Fruit fly (Drosophila melanogaster) whole organism, pupa: ENCODE results near the gene CG11986.
A peak's percentile ranks its signal among the peaks of the same experiment; 100 is the strongest.

Experiments used
- CG10348 ChIP-seq: fragments of 200-800 bp; sonication (Bioruptor generic); IDR thresholded peaks from 2 replicates; pipeline ENCODE4 v1.3.6; 2022; ENCODE audit warnings: missing biosample characterization, missing genetic modification characterization
- CG12605 ChIP-seq: fragments of 200-800 bp; sonication (Bioruptor generic); IDR thresholded peaks from 2 replicates; pipeline ENCODE4 v1.3.6; 2022; ENCODE audit warnings: missing biosample characterization, missing genetic modification characterization
- CG13204 ChIP-seq: fragments of 200-800 bp; sonication (Bioruptor generic); optimal IDR thresholded peaks from 2 replicates; lab custom pipeline; 2018; ENCODE audit warnings: missing biosample characterization, mild to moderate bottlenecking, missing genetic modification characterization, moderate library complexity
- CG14655 ChIP-seq: fragments of 200-800 bp; sonication (Bioruptor generic); optimal IDR thresholded peaks from 3 replicates; lab custom pipeline; 2017; ENCODE audit warnings: mild to moderate bottlenecking, missing biosample characterization, missing genetic modification reagents, missing genetic modification characterization
- CG15710 ChIP-seq: fragments of 200-800 bp; sonication (Bioruptor generic); optimal IDR thresholded peaks from 2 replicates; lab custom pipeline; 2018; ENCODE audit warnings: missing biosample characterization, mild to moderate bottlenecking, missing genetic modification characterization, moderate library complexity
- CG17806 ChIP-seq: fragments of 200-800 bp; sonication (Bioruptor generic); optimal IDR thresholded peaks from 2 replicates; lab custom pipeline; 2018; ENCODE audit warnings: missing biosample characterization, mild to moderate bottlenecking, missing genetic modification characterization, moderate library complexity
- CG32121 ChIP-seq: fragments of 200-800 bp; sonication (Bioruptor generic); IDR thresholded peaks from 2 replicates; pipeline ENCODE4 v1.3.6; 2022; ENCODE audit warnings: missing biosample characterization, missing genetic modification characterization
- CG34367 ChIP-seq: fragments of 200-800 bp; sonication (Bioruptor generic); optimal IDR thresholded peaks from 2 replicates; lab custom pipeline; 2018; ENCODE audit warnings: missing biosample characterization, mild to moderate bottlenecking, missing genetic modification characterization
- CG4496 ChIP-seq: fragments of 200-800 bp; sonication (Bioruptor generic); IDR thresholded peaks from 3 replicates; pipeline ENCODE4 v1.3.6; 2022; ENCODE audit warnings: missing biosample characterization, missing genetic modification characterization
- CG8159 ChIP-seq: fragments of 200-800 bp; sonication (Bioruptor generic); optimal IDR thresholded peaks from 3 replicates; lab custom pipeline; 2018; ENCODE audit warnings: missing biosample characterization, mild to moderate bottlenecking, missing genetic modification characterization, moderate library complexity
- CG8301 ChIP-seq: fragments of 200-800 bp; sonication (Bioruptor generic); optimal IDR thresholded peaks from 2 replicates; lab custom pipeline; 2018; ENCODE audit warnings: missing biosample characterization, mild to moderate bottlenecking, missing genetic modification characterization
- CG9948 ChIP-seq: fragments of 200-800 bp; sonication (Bioruptor generic); optimal IDR thresholded peaks from 2 replicates; lab custom pipeline; 2018; ENCODE audit warnings: missing biosample characterization, mild to moderate bottlenecking, missing genetic modification characterization, moderate library complexity
- D1 ChIP-seq: fragments of 200-800 bp; sonication (Bioruptor generic); optimal IDR thresholded peaks from 2 replicates; lab custom pipeline; 2018; ENCODE audit warnings: missing biosample characterization, mild to moderate bottlenecking, missing genetic modification characterization, moderate library complexity
- EcR ChIP-seq: fragments of 200-800 bp; sonication (Bioruptor generic); optimal IDR thresholded peaks from 3 replicates; lab custom pipeline; 2019; ENCODE audit warnings: missing biosample characterization, missing genetic modification characterization, mild to moderate bottlenecking, moderate library complexity, missing genetic modification reagents
- Ets98B ChIP-seq: fragments of 200-800 bp; sonication (Bioruptor generic); IDR thresholded peaks from 2 replicates; pipeline ENCODE4 v1.3.6; 2022; ENCODE audit warnings: missing biosample characterization, missing genetic modification characterization
- Pif1A ChIP-seq: fragments of 200-800 bp; sonication (Bioruptor generic); optimal IDR thresholded peaks from 3 replicates; lab custom pipeline; 2016; ENCODE audit warnings: missing biosample characterization, missing genetic modification characterization
- Pif1B ChIP-seq: fragments of 200-800 bp; sonication (Bioruptor generic); optimal IDR thresholded peaks from 3 replicates; lab custom pipeline; 2016; ENCODE audit warnings: missing biosample characterization, missing genetic modification characterization
- Snoo ChIP-seq: fragments of 200-800 bp; sonication (Bioruptor generic); optimal IDR thresholded peaks from 3 replicates; lab custom pipeline; 2017; ENCODE audit warnings: missing biosample characterization, mild to moderate bottlenecking, missing genetic modification characterization, inconsistent platforms
- fd96Ca ChIP-seq: fragments of 200-800 bp; sonication (Bioruptor generic); IDR thresholded peaks from 3 replicates; pipeline ENCODE4 v1.3.6; 2022; ENCODE audit warnings: missing biosample characterization, missing genetic modification characterization
- gl ChIP-seq: fragments of 200-800 bp; sonication (Bioruptor generic); optimal IDR thresholded peaks from 2 replicates; lab custom pipeline; 2018; ENCODE audit warnings: missing biosample characterization, mild to moderate bottlenecking, missing genetic modification characterization
- rn ChIP-seq: fragments of 200-800 bp; sonication (Bioruptor generic); IDR thresholded peaks from 2 replicates; pipeline ENCODE4 v1.3.6; 2022; ENCODE audit warnings: missing biosample characterization, missing genetic modification characterization

Gene CG11986

DNA sequence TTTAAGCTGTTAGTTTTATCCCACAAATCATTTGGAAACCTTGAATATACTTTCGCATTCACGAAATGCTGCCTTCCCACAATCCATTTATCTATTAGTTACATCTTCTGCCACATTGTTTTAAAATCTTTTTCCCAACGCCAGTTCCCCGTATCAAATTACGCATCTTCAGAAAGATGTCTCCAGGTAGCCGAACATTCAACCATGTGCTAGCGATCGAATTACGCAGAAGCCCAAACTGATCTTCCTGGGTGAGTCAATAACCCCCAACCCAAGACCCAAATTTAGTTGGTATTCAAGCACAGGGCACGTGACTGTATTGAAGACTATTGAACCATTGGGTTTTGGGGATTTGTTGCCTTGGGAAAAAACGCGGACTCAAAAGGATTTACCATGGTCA is 8.7 kb downstream of the CG11986 start:
- TF ChIP-seq Pif1A (GFP tag; lab: Kevin White, UChicago) (no peak), D1 (tag; lab: Kevin White, UChicago) (no peak), Snoo (tag; lab: Kevin White, UChicago) (no peak), gl (tag; lab: Kevin White, UChicago) (no peak), CG14655 (GFP tag; lab: Kevin White, UChicago) (no peak), CG32121 (GFP tag; lab: Robert Waterston, UW) (no peak), CG15710 (tag; lab: Kevin White, UChicago) (no peak), EcR (no peak), CG9948 (tag; lab: Kevin White, UChicago) (no peak), Ets98B (GFP tag; lab: Robert Waterston, UW) (no peak), rn (GFP tag; lab: Robert Waterston, UW) (no peak), CG10348 (no peak), CG12605 (GFP tag; lab: Robert Waterston, UW) (no peak), CG8301 (tag; lab: Kevin White, UChicago) (no peak), Pif1B (GFP tag; lab: Kevin White, UChicago) (no peak), CG17806 (tag; lab: Kevin White, UChicago) (no peak), CG4496 (GFP tag; lab: Robert Waterston, UW) (no peak)
- TF ChIP-seq, all 21 proteins: peak for 0

DNA sequence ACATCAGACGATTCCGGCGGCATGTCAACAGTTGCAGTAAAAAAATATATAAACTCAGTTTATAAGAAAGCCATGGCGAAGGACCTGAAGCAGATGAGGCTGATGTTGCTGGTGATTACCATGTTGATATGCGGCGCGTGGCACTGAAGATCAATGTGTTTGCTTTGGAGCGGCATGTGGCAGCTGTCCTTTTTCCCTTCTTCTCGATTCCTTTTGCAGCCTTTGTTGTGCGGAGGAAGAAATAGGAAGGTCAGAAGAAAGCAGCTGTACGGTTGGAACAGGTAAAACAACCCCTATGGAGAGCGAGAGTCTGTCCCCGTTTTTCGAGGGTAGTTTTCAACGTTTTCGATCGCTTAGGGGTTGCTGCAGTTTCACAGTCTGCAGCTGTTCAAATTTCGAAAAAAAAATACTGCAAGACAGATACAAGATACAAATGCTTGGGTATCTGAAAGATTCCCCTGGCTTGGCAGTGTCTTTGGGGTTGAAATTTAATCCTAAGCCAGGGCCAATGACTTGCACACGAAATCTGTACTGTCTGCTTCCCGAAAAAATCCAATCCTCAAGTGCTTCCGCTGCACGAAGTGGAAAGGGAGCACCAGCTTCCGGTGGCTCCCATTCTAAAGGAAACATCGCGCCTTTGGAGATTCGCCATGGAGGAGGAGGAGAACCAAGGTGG is 9.7 kb downstream of the CG11986 start:
- TF ChIP-seq CG17806 (tag; lab: Kevin White, UChicago), result no peak
- TF ChIP-seq CG15710 (tag; lab: Kevin White, UChicago), result no peak
- no peak for TF ChIP-seq gl (tag; lab: Kevin White, UChicago)
- no peak for TF ChIP-seq CG32121 (GFP tag; lab: Robert Waterston, UW)
- TF ChIP-seq D1 (tag; lab: Kevin White, UChicago), result no peak
- no peak for TF ChIP-seq CG8301 (tag; lab: Kevin White, UChicago)
- no peak for TF ChIP-seq CG13204 (GFP tag; lab: Kevin White, UChicago)
- TF ChIP-seq Ets98B (GFP tag; lab: Robert Waterston, UW), result no peak

DNA sequence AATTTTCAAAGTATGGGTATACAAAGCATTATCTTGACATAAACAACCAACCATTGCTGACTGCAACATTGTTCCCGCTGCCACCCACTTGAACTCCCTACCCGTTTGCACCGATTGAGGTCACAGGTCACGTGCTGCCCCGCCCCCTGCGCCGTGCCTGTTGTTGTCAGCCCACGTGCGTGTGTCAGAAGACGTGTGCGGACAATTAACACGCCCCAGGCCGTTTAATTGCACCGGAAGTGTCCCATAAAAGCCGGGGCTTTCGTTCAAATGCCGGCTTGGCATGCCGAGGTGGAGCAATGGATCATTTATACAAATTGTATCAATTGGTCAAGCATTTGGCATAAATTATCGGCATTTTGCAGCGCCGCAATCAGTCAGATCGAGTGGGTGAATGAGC is 11.8 kb downstream of the CG11986 start:
- no peak for TF ChIP-seq CG12605 (GFP tag; lab: Robert Waterston, UW)
- no peak for TF ChIP-seq CG9948 (tag; lab: Kevin White, UChicago)
- TF ChIP-seq D1 (tag; lab: Kevin White, UChicago), result no peak

DNA sequence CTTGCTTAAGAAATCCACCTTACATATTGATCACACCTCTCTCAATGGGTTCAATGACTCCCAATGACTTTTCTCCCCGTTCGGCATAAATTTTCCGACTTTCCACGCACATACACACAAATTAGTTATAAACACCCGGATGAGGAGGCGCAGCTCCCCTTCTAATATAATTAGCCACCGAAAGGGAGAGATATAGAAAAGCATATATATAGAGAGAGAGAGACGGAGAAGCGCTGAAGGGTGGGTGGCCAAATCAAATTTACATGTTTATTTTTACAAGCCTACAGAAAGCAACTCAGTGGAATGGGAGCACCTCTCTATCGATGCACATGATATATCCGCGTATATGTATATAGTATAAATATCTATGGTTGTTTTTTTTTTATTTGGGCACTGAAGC is 13.4 kb downstream of the CG11986 start:
- TF ChIP-seq CG34367 (tag; lab: Kevin White, UChicago) (no peak), gl (tag; lab: Kevin White, UChicago) (no peak), CG13204 (GFP tag; lab: Kevin White, UChicago) (no peak), CG17806 (tag; lab: Kevin White, UChicago) (no peak), CG12605 (GFP tag; lab: Robert Waterston, UW) (no peak), D1 (tag; lab: Kevin White, UChicago) (no peak), CG32121 (GFP tag; lab: Robert Waterston, UW) (no peak), CG4496 (GFP tag; lab: Robert Waterston, UW) (no peak), EcR (no peak), Pif1B (GFP tag; lab: Kevin White, UChicago) (no peak), CG8159 (tag; lab: Kevin White, UChicago) (no peak), CG14655 (GFP tag; lab: Kevin White, UChicago) (no peak), fd96Ca (GFP tag; lab: Robert Waterston, UW) (no peak), CG15710 (tag; lab: Kevin White, UChicago) (no peak), CG8301 (tag; lab: Kevin White, UChicago) (no peak), Snoo (tag; lab: Kevin White, UChicago) (no peak), Pif1A (GFP tag; lab: Kevin White, UChicago) (no peak), CG9948 (tag; lab: Kevin White, UChicago) (no peak), CG10348 (no peak), rn (GFP tag; lab: Robert Waterston, UW) (no peak)

DNA sequence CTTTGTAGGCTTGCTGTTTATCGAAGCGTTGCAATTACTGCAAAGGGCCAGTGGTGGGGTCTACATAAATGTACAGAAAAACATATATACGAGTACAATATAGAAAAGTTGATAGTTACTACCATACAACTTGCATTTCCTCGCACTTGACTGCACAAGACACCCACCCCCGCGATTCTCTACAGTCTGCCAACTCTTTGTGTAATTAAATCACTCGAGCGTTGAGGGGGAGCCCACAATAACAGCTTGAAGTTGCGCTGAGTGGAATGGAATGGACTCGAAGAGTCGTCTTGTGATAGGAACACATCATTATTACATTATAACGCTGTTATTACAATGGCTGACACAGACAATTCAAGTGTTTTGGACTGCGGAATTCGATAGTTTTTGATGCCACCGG is 14.2 kb downstream of the CG11986 start:
- peak; percentile 29 for TF ChIP-seq EcR
- TF ChIP-seq CG14655 (GFP tag; lab: Kevin White, UChicago), result no peak

DNA sequence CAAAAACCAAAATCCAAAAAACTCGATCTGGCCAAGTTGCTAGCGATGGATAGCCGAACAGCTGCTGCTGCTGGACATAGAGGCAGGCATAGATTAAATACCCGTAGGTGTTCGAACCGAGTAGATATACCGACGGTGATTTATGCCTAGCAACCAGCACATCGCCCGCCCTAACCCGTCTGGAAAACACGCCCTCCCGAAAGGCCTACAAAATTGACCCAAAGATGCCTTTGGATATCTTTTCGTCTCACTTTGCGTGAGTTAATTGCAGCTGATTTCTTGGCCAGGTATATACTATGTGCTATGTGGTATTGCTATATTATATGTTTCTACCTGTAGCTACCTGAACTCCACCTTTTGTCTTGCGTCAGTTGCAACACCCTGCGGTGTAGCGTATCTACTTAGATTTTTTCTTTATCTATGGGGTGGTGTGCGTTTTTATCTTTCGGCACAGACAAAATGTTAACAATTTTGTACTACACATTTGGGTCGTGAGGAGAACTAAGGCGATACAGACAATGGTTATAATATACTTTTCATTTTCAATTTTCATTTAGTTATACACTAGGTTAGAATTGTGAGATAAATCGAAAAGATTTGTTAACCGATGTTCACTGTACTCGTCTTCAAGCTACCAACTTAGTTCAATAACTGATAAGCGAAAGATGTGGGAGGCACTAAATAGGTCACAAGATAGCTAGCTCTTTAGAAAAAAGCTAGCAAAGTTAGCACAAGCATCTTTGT is 14.9 kb downstream of the CG11986 start:
- TF ChIP-seq gl (tag; lab: Kevin White, UChicago) (no peak), CG32121 (GFP tag; lab: Robert Waterston, UW) (no peak), fd96Ca (GFP tag; lab: Robert Waterston, UW) (no peak), CG8301 (tag; lab: Kevin White, UChicago) (no peak), CG15710 (tag; lab: Kevin White, UChicago) (no peak), rn (GFP tag; lab: Robert Waterston, UW) (no peak), Snoo (tag; lab: Kevin White, UChicago) (no peak), Ets98B (GFP tag; lab: Robert Waterston, UW) (no peak), CG10348 (no peak), CG13204 (GFP tag; lab: Kevin White, UChicago) (no peak), Pif1A (GFP tag; lab: Kevin White, UChicago) (no peak), CG4496 (GFP tag; lab: Robert Waterston, UW) (no peak), CG12605 (GFP tag; lab: Robert Waterston, UW) (no peak), CG34367 (tag; lab: Kevin White, UChicago) (no peak), D1 (tag; lab: Kevin White, UChicago) (no peak), Pif1B (GFP tag; lab: Kevin White, UChicago) (no peak), EcR (no peak)
